Worm (Caenorhabditis elegans): ENCODE measurements around the gene nhr-274.

The nhr-274 gene

DNA sequence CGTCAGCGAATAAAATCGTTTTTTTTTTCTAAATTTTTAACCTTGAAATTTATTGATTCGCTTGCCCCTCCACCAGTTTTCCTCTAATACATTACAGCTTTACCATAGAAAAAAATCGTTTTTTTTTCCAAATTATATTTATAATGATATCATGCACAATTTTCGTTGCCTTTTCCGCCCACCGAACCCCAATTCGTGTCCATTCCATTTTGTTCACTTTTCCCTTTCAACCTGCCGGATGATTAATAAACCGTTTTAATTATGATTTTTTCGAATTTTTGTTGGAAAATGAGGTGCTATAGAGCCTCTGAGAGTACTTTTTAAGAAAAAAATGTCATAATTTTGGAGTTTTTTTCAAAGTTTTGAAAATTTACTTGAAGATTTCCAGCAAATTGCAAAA lies 43.7 kb downstream of the nhr-274 start, which contains the start of gene set-23:
Gene set-23, plus strand, starts transcription at position 301 of the 400 bp plus-strand sequence.
- TF ChIP-seq let-526 (GFP tag; IDR thresholded peaks at IDR 0.05) (no peak), hlh-12 (tag; optimal IDR thresholded peaks at IDR 0.05) (no peak), F33H1.4 (GFP tag; IDR thresholded peaks at IDR 0.05) (no peak), lsy-27 (tag; optimal IDR thresholded peaks at IDR 0.05; ENCODE audit: borderline replicate concordance, insufficient read depth) (no peak), K12H6.12 (tag; optimal IDR thresholded peaks at IDR 0.05) (no peak), nhr-27 (tag; optimal IDR thresholded peaks at IDR 0.05) (no peak), F39B2.1 (GFP tag; IDR thresholded peaks at IDR 0.05) (no peak), efl-1 (GFP tag; optimal IDR thresholded peaks at IDR 0.05) (no peak)

DNA sequence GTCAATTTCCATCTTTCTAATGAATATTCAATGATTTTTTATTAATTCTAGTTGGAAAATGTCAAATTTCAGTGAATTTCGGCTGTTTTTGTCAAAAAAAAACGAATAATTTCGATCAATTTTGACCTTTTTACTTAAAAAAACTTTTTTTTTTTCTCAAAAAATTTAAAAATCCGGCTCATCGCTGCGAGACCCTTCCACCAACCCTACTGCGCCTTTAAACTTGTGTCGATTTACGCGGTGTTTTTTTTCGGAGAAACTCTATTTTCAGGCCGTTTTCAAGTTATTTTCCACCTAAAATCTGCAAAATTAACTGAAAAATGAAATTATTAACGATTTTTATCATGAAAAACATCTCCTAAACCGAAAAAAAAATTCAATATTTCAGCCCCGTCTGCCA lies 44.3 kb downstream of the nhr-274 start:
- TF ChIP-seq ztf-22 (GFP tag; optimal IDR thresholded peaks at IDR 0.05) (no peak), F10E7.11 (tag; optimal IDR thresholded peaks at IDR 0.05) (no peak), F33H1.4 (GFP tag; IDR thresholded peaks at IDR 0.05) (peak; percentile 67), aptf-2 (GFP tag; conservative IDR thresholded peaks at IDR 0.05) (no peak), F39B2.1 (GFP tag; IDR thresholded peaks at IDR 0.05) (no peak), K11D2.4 (GFP tag; IDR thresholded peaks at IDR 0.05) (no peak)

DNA sequence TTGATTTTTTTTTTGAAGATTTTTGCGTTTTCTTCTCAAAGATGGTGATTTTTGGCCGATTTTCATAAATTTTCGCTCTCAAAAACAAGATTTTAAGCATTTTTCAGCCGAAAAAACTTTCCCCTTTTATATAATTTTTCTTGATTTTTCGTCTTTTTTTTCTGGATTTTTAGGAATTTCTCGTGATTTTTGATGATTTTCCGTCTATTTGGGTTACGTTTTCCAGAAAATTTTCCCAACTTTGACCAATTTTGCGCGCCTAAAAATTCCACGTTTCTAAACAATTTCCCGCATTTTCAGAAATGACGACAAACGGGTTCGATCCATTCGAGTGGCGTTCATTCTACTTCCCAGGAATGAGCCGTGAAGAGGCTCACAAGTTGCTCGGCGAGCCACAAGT lies 48.1 kb downstream of the nhr-274 start, which contains the start of gene ced-2:
Gene ced-2, plus strand, starts transcription at position 301 of the 400 bp plus-strand sequence.
- no peak for TF ChIP-seq nhr-80 (tag; optimal IDR thresholded peaks at IDR 0.05)
- TF ChIP-seq B0019.2 (GFP tag; conservative IDR thresholded peaks at IDR 0.05) = no peak
- TF ChIP-seq dox-1 (GFP tag; IDR thresholded peaks at IDR 0.05) = no peak
- TF ChIP-seq cebp-1 (GFP tag; IDR thresholded peaks at IDR 0.05) = no peak
- no peak for TF ChIP-seq cebp-1 (tag; optimal IDR thresholded peaks at IDR 0.05)
- no peak for TF ChIP-seq pbrm-1 (GFP tag; IDR thresholded peaks at IDR 0.05)
- TF ChIP-seq hmg-1.2 (GFP tag; IDR thresholded peaks at IDR 0.05) = no peak
- TF ChIP-seq ceh-58 (GFP tag; IDR thresholded peaks at IDR 0.05) = no peak
- TF ChIP-seq ZK185.1 (tag; optimal IDR thresholded peaks at IDR 0.05; ENCODE audit: poor library complexity, severe bottlenecking) = no peak
- no peak for TF ChIP-seq ztf-6 (GFP tag; IDR thresholded peaks at IDR 0.05)
- no peak for TF ChIP-seq mel-28 (tag; optimal IDR thresholded peaks at IDR 0.05; ENCODE audit: borderline replicate concordance)
- TF ChIP-seq snpc-4 (GFP tag; optimal IDR thresholded peaks at IDR 0.05) = no peak
- TF ChIP-seq snpc-4 (tag; optimal IDR thresholded peaks at IDR 0.05) = no peak

DNA sequence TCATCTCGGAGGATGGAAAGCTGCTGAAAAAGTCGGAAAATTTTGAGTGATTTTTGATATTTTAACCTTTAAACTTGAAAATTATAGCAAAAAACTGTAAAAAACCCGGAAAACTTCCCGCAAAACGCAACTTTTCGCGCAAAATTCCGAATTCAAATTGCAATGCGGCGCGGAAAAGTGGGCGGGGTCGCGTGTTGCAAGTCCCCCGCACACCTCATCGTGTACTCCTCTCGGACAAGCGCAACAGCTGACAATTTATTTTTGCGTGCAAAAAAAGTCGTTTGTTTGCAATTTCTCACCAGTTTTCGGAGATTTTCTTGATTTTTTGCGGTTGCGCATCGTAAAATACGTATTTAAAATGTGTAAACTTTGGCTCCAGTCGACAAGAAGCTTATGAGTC lies 49.3 kb downstream of the nhr-274 start, which contains the start of gene npp-8:
Gene npp-8, minus strand, starts transcription at position 23 of the 400 bp plus-strand sequence.
- TF ChIP-seq ccch-3 (GFP tag; optimal IDR thresholded peaks at IDR 0.05) (no peak), tbp1 (GFP tag; optimal IDR thresholded peaks at IDR 0.05) (peak; percentile 70), ceh-58 (GFP tag; IDR thresholded peaks at IDR 0.05) (no peak), Y53G8AR.9 (GFP tag; conservative IDR thresholded peaks at IDR 0.05) (peak; percentile 93), ets-4 (GFP tag; optimal IDR thresholded peaks at IDR 0.05) (peak; percentile 20), B0035.1 (tag; optimal IDR thresholded peaks at IDR 0.05) (no peak), snpc-3.4 (tag; optimal IDR thresholded peaks at IDR 0.05) (peak; percentile 58), cebp-2 (GFP tag; IDR thresholded peaks at IDR 0.05) (no peak), dpff-1 (tag; optimal IDR thresholded peaks at IDR 0.05) (no peak), madf-6 (GFP tag; IDR thresholded peaks at IDR 0.05) (peak; percentile 92), madf-10 (tag; optimal IDR thresholded peaks at IDR 0.05) (peak; percentile 62), zfh-2 (GFP tag; conservative IDR thresholded peaks at IDR 0.05) (peak; percentile 83), hmg-20 (GFP tag; IDR thresholded peaks at IDR 0.05) (0 out of 2 replicates have a peak, but pooled peaks have one; percentile 45), ztf-26 (tag; optimal IDR thresholded peaks at IDR 0.05) (peak; percentile 80), ama-1 (optimal IDR thresholded peaks at IDR 0.05) (no peak), ama-1 (GFP tag; optimal IDR thresholded peaks at IDR 0.05) (no peak), tbx-9 (tag; optimal IDR thresholded peaks at IDR 0.05; ENCODE audit: borderline replicate concordance) (no peak), dpl-1 (GFP tag; optimal IDR thresholded peaks at IDR 0.05) (peak; percentile 85), lin-40 (tag; optimal IDR thresholded peaks at IDR 0.05) (peak; percentile 89), unc-62 (GFP tag; optimal IDR thresholded peaks at IDR 0.05) (no peak), mel-28 (tag; optimal IDR thresholded peaks at IDR 0.05; ENCODE audit: borderline replicate concordance) (peak; percentile 25), lir-1 (GFP tag; conservative IDR thresholded peaks at IDR 0.05) (no peak; the same call in 1 of the 2 replicates), xnd-1 (tag; optimal IDR thresholded peaks at IDR 0.05) (peak; percentile 74)
